Worm (Caenorhabditis elegans) whole organism, L2 larva: Measurements from ENCODE around the gene add-2.

Experiments used
- ZK546.5 ChIP-seq: sonication (generic microtip); optimal IDR thresholded peaks from 2 replicates; lab custom pipeline; 2017; ENCODE audit warnings: missing biosample characterization, missing genetic modification characterization
- lin-11 ChIP-seq: fragments of 150-350 bp; sonication (generic microtip); optimal IDR thresholded peaks from 2 replicates; lab custom pipeline; 2014; ENCODE audit warnings: missing biosample characterization, missing genetic modification characterization, inconsistent platforms, mixed read lengths
- skn-1 ChIP-seq: sonication (generic microtip); optimal IDR thresholded peaks from 2 replicates; lab custom pipeline; 2017; ENCODE audit warnings: missing biosample characterization, missing genetic modification characterization
- snpc-4 ChIP-seq: fragments of 150-350 bp; optimal IDR thresholded peaks from 2 replicates; lab custom pipeline; 2014; ENCODE audit warnings: missing biosample characterization, missing genetic modification characterization
- unc-62 ChIP-seq: fragments of 150-350 bp; optimal IDR thresholded peaks from 2 replicates; lab custom pipeline; 2014; ENCODE audit warnings: missing biosample characterization, missing genetic modification reagents, missing genetic modification characterization

DNA sequence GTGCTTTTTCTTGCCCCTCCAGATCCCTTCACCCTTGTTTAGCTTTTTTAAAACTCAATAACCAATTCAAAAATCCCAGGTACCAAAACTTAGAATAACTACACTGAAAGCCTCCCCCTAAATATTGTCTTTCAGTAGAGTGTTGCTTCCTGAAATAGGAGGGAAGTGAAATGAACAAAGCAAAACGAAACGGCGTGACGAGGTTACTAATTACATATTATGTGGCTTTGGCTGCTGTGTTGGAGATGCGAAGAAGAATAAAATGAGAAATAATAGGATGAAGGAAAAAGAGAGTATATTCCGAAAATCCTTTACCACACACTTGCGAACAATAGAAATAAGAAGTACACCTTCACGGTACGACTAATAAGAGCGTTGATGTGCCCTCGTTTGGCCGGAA, 22.9 kb upstream of the add-2 start:
- TF ChIP-seq unc-62 = no peak
- no peak for TF ChIP-seq lin-11 (tag; lab: Kevin White, UChicago)
- no peak for TF ChIP-seq snpc-4 (tag; lab: Kevin White, UChicago)
- TF ChIP-seq ZK546.5 (tag; lab: Kevin White, UChicago) = no peak
- no peak for TF ChIP-seq skn-1 (tag; lab: Kevin White, UChicago)
